Worm (Caenorhabditis elegans) whole organism, L1 larva: ENCODE measurements around the gene C47E12.3.

Experiments
- C34B4.2 ChIP-seq: sonication (generic microtip); optimal IDR thresholded peaks from 2 replicates; lab custom pipeline; 2017; ENCODE audit warnings: mild to moderate bottlenecking, missing genetic modification characterization, missing compliant biosample characterization
- F16B12.6 ChIP-seq: fragments of 150-350 bp; optimal IDR thresholded peaks from 2 replicates; lab custom pipeline; 2014; ENCODE audit warnings: missing biosample characterization, missing genetic modification characterization
- Y116A8C.19 ChIP-seq: sonication (generic microtip); optimal IDR thresholded peaks from 2 replicates; lab custom pipeline; 2016; ENCODE audit warnings: missing compliant biosample characterization, missing genetic modification characterization, borderline replicate concordance
- aha-1 ChIP-seq: fragments of 150-350 bp; optimal IDR thresholded peaks from 2 replicates; lab custom pipeline; 2014; ENCODE audit warnings: missing biosample characterization, missing genetic modification characterization
- aly-2 ChIP-seq: fragments of 150-350 bp; optimal IDR thresholded peaks from 2 replicates; lab custom pipeline; 2014; ENCODE audit warnings: missing biosample characterization, missing genetic modification characterization
- ama-1 ChIP-seq: fragments of 150-350 bp; optimal IDR thresholded peaks from 2 replicates; lab custom pipeline; 2014
- ceh-63 ChIP-seq: fragments of 200-800 bp; sonication (Bioruptor generic); optimal IDR thresholded peaks from 2 replicates; lab custom pipeline; 2018; ENCODE audit warnings: mild to moderate bottlenecking, missing genetic modification characterization, missing compliant biosample characterization
- ceh-8 ChIP-seq: fragments of 200-800 bp; sonication (Bioruptor generic); optimal IDR thresholded peaks from 2 replicates; lab custom pipeline; 2018; ENCODE audit warnings: mild to moderate bottlenecking, missing genetic modification characterization, moderate library complexity, missing compliant biosample characterization
- ceh-88 ChIP-seq: fragments of 200-800 bp; sonication (Bioruptor generic); IDR thresholded peaks from 2 replicates; pipeline ENCODE4 v1.3.6; 2022; ENCODE audit warnings: missing genetic modification characterization, missing compliant biosample characterization
- ceh-90 ChIP-seq: sonication (generic microtip); optimal IDR thresholded peaks from 2 replicates; lab custom pipeline; 2016; ENCODE audit warnings: missing genetic modification characterization, missing compliant biosample characterization
- ces-1 ChIP-seq: fragments of 150-350 bp; optimal IDR thresholded peaks from 2 replicates; lab custom pipeline; 2014; ENCODE audit warnings: missing biosample characterization, missing genetic modification reagents, missing genetic modification characterization
- dsc-1 ChIP-seq: sonication (generic microtip); optimal IDR thresholded peaks from 2 replicates; lab custom pipeline; 2016; ENCODE audit warnings: mild to moderate bottlenecking, missing genetic modification characterization, missing compliant biosample characterization
- efl-1 ChIP-seq, 4 experiments: fragments of 150-350 bp; optimal IDR thresholded peaks in 3 of 4; peaks in 1 of 4; 1 replicate in 1 of 4; 2 replicates in 3 of 4; lab custom pipeline; 2014; ENCODE audit warnings: missing biosample characterization in 2 of 4, missing genetic modification characterization in 2 of 4, missing genetic modification reagents in 2 of 4
- efl-3 ChIP-seq: fragments of 200-800 bp; sonication (Bioruptor generic); optimal IDR thresholded peaks from 2 replicates; lab custom pipeline; 2018; ENCODE audit warnings: mild to moderate bottlenecking, missing genetic modification characterization, missing compliant biosample characterization
- egl-13 ChIP-seq: sonication (generic microtip); optimal IDR thresholded peaks from 2 replicates; lab custom pipeline; 2016; ENCODE audit warnings: missing genotype, missing genetic modification reagents, missing genetic modification characterization, missing compliant biosample characterization
- elt-3 ChIP-seq, 6 experiments: fragments of 150-350 bp in 1 of 6; sonication (generic microtip); optimal IDR thresholded peaks; 2 replicates each; lab custom pipeline; 2017 to 2018; ENCODE audit warnings: missing biosample characterization in 6 of 6, missing genetic modification characterization in 6 of 6, inconsistent platforms in 1 of 6
- ets-5 ChIP-seq: fragments of 200-800 bp; sonication (Bioruptor generic); IDR thresholded peaks from 2 replicates; pipeline ENCODE4 v1.3.6; 2022; ENCODE audit warnings: missing genetic modification characterization, missing compliant biosample characterization
- fkh-8 ChIP-seq: sonication (generic microtip); optimal IDR thresholded peaks from 2 replicates; lab custom pipeline; 2016; ENCODE audit warnings: mild to moderate bottlenecking, missing genetic modification characterization, missing compliant biosample characterization
- hlh-17 ChIP-seq: fragments of 200-800 bp; sonication (Bioruptor generic); optimal IDR thresholded peaks from 2 replicates; lab custom pipeline; 2018; ENCODE audit warnings: missing genetic modification characterization, mild to moderate bottlenecking, missing compliant biosample characterization, moderate library complexity, borderline replicate concordance
- hlh-4 ChIP-seq: sonication (generic microtip); optimal IDR thresholded peaks from 2 replicates; lab custom pipeline; 2016; ENCODE audit warnings: mild to moderate bottlenecking, missing genetic modification characterization, missing compliant biosample characterization
- jun-1 ChIP-seq: fragments of 150-350 bp; optimal IDR thresholded peaks from 2 replicates; lab custom pipeline; 2014; ENCODE audit warnings: missing biosample characterization, missing genetic modification reagents, missing genetic modification characterization
- lin-13 ChIP-seq: fragments of 150-350 bp; optimal IDR thresholded peaks from 2 replicates; lab custom pipeline; 2014; ENCODE audit warnings: missing biosample characterization, missing genetic modification reagents, missing genetic modification characterization
- lin-14 ChIP-seq: fragments of 200-800 bp; sonication (Bioruptor generic); optimal IDR thresholded peaks from 2 replicates; lab custom pipeline; 2018; ENCODE audit warnings: mild to moderate bottlenecking, missing genetic modification characterization, moderate library complexity, missing compliant biosample characterization
- lin-39 ChIP-seq: fragments of 150-350 bp; optimal IDR thresholded peaks from 2 replicates; lab custom pipeline; 2014; ENCODE audit warnings: missing biosample characterization, missing genetic modification reagents, missing genetic modification characterization
- lir-3 ChIP-seq: sonication (generic microtip); optimal IDR thresholded peaks from 2 replicates; lab custom pipeline; 2016; ENCODE audit warnings: mild to moderate bottlenecking, missing genetic modification characterization, moderate library complexity, missing compliant biosample characterization; ENCODE audit not compliant: poor library complexity
- mab-9 ChIP-seq: fragments of 200-800 bp; sonication (Bioruptor generic); IDR thresholded peaks from 2 replicates; pipeline ENCODE4 v1.3.6; 2022; ENCODE audit warnings: missing genetic modification reagents, missing genetic modification characterization, missing compliant biosample characterization
- mdl-1 ChIP-seq, 2 experiments: fragments of 150-350 bp; optimal IDR thresholded peaks; 2 replicates each; lab custom pipeline; 2014 to 2017; ENCODE audit warnings: missing biosample characterization in 2 of 2, missing genetic modification characterization in 2 of 2, inconsistent platforms in 1 of 2
- mef-2 ChIP-seq: fragments of 150-350 bp; optimal IDR thresholded peaks from 2 replicates; lab custom pipeline; 2014; ENCODE audit warnings: missing biosample characterization, missing genetic modification characterization
- mep-1 ChIP-seq: fragments of 150-350 bp; optimal IDR thresholded peaks from 2 replicates; lab custom pipeline; 2014; ENCODE audit warnings: missing biosample characterization, missing genetic modification characterization
- nhr-11 ChIP-seq: fragments of 150-350 bp; optimal IDR thresholded peaks from 2 replicates; lab custom pipeline; 2014; ENCODE audit warnings: missing biosample characterization, missing genetic modification characterization
- nhr-12 ChIP-seq: sonication (generic microtip); optimal IDR thresholded peaks from 2 replicates; lab custom pipeline; 2017; ENCODE audit warnings: missing biosample characterization, missing genetic modification characterization
- nhr-19 ChIP-seq: fragments of 200-800 bp; sonication (Bioruptor generic); conservative IDR thresholded peaks from 2 replicates; pipeline ENCODE4 v1.3.6; 2022; ENCODE audit warnings: missing genetic modification characterization, missing compliant biosample characterization
- nhr-237 ChIP-seq: fragments of 150-350 bp; optimal IDR thresholded peaks from 2 replicates; lab custom pipeline; 2014; ENCODE audit warnings: missing biosample characterization, missing genetic modification characterization
- nhr-28 ChIP-seq: fragments of 150-350 bp; optimal IDR thresholded peaks from 2 replicates; lab custom pipeline; 2014; ENCODE audit warnings: missing biosample characterization, missing genetic modification characterization
- nhr-47 ChIP-seq: sonication (generic microtip); optimal IDR thresholded peaks from 2 replicates; lab custom pipeline; 2016; ENCODE audit warnings: mild to moderate bottlenecking, missing genetic modification characterization, moderate library complexity, missing compliant biosample characterization
- nhr-76 ChIP-seq: sonication (generic microtip); optimal IDR thresholded peaks from 2 replicates; lab custom pipeline; 2017; ENCODE audit warnings: missing biosample characterization, missing genetic modification characterization
- nhr-84 ChIP-seq: sonication (generic microtip); optimal IDR thresholded peaks from 2 replicates; lab custom pipeline; 2017; ENCODE audit warnings: missing biosample characterization, missing genetic modification characterization
- pag-3 ChIP-seq: sonication (generic microtip); optimal IDR thresholded peaks from 2 replicates; lab custom pipeline; 2017; ENCODE audit warnings: missing genetic modification characterization, mild to moderate bottlenecking, missing compliant biosample characterization, antibody characterized with exemption, borderline replicate concordance; ENCODE audit not compliant: insufficient read depth
- pax-3 ChIP-seq: fragments of 200-800 bp; sonication (Bioruptor generic); optimal IDR thresholded peaks from 2 replicates; lab custom pipeline; 2018; ENCODE audit warnings: mild to moderate bottlenecking, missing genetic modification characterization, moderate library complexity, missing compliant biosample characterization
- rnt-1 ChIP-seq: sonication (generic microtip); optimal IDR thresholded peaks from 2 replicates; lab custom pipeline; 2016; ENCODE audit warnings: mild to moderate bottlenecking, missing genetic modification characterization, moderate library complexity, missing compliant biosample characterization
- skn-1 ChIP-seq: fragments of 150-350 bp; optimal IDR thresholded peaks from 2 replicates; lab custom pipeline; 2014; ENCODE audit warnings: missing biosample characterization, missing genetic modification characterization
- snu-23 ChIP-seq: sonication (generic microtip); optimal IDR thresholded peaks from 2 replicates; lab custom pipeline; 2016; ENCODE audit warnings: missing genetic modification characterization, missing compliant biosample characterization
- sox-4 ChIP-seq: sonication (generic microtip); optimal IDR thresholded peaks from 2 replicates; lab custom pipeline; 2016; ENCODE audit warnings: missing genetic modification characterization, missing compliant biosample characterization
- sptf-1 ChIP-seq: fragments of 150-350 bp; optimal IDR thresholded peaks from 2 replicates; lab custom pipeline; 2014; ENCODE audit warnings: missing biosample characterization, missing genetic modification characterization
- tbx-2 ChIP-seq: sonication (generic microtip); optimal IDR thresholded peaks from 2 replicates; lab custom pipeline; 2016; ENCODE audit warnings: missing genetic modification characterization, missing compliant biosample characterization
- unc-130 ChIP-seq: fragments of 150-350 bp; optimal IDR thresholded peaks from 2 replicates; lab custom pipeline; 2017; ENCODE audit warnings: missing biosample characterization, missing genetic modification characterization, inconsistent platforms
- unc-62 ChIP-seq: fragments of 150-350 bp; optimal IDR thresholded peaks from 2 replicates; lab custom pipeline; 2014; ENCODE audit warnings: missing biosample characterization, missing genetic modification reagents, missing genetic modification characterization
- unc-86 ChIP-seq: sonication (generic microtip); optimal IDR thresholded peaks from 2 replicates; lab custom pipeline; 2016; ENCODE audit warnings: missing genetic modification characterization, missing compliant biosample characterization
- unc-98 ChIP-seq: fragments of 200-800 bp; sonication (Bioruptor generic); IDR thresholded peaks from 2 replicates; pipeline ENCODE4 v1.3.6; 2022; ENCODE audit warnings: missing genetic modification characterization, missing compliant biosample characterization
- vab-15 ChIP-seq: sonication (generic microtip); optimal IDR thresholded peaks from 2 replicates; lab custom pipeline; 2017; ENCODE audit warnings: missing genotype, mild to moderate bottlenecking, missing genetic modification characterization, missing compliant biosample characterization
- zag-1 ChIP-seq: fragments of 150-350 bp; optimal IDR thresholded peaks from 2 replicates; lab custom pipeline; 2014; ENCODE audit warnings: missing biosample characterization, missing genetic modification characterization
- zip-4 ChIP-seq: fragments of 200-800 bp; sonication (Bioruptor generic); optimal IDR thresholded peaks from 2 replicates; lab custom pipeline; 2018; ENCODE audit warnings: mild to moderate bottlenecking, missing genetic modification characterization, moderate library complexity, missing compliant biosample characterization

Gene C47E12.3

ce11 chrIV:9998487-9999218 is 3.0 kb downstream of the C47E12.3 start, which contains the start of gene pyp-1:
Gene pyp-1 (minus strand): TSS chrIV:9998925.
- TF ChIP-seq aha-1 (tag; lab: Kevin White, UChicago): no peak
- no peak for TF ChIP-seq pax-3 (tag; lab: Kevin White, UChicago)
- no peak for TF ChIP-seq zag-1 (tag; lab: Kevin White, UChicago)
- TF ChIP-seq elt-3 (tag; optimal IDR thresholded peaks at IDR 0.05; lab: Kevin White, UChicago): no peak
- TF ChIP-seq ceh-8 (GFP tag; lab: Kevin White, UChicago): no peak
- no peak for TF ChIP-seq lin-39 (tag; lab: Kevin White, UChicago)
- peak; percentile 46 for TF ChIP-seq mep-1 (tag; lab: Kevin White, UChicago)
- TF ChIP-seq snu-23 (GFP tag; lab: Kevin White, UChicago): peak; percentile 26
- TF ChIP-seq ets-5 (GFP tag; lab: Robert Waterston, UW): no peak
- TF ChIP-seq unc-130 (tag; lab: Kevin White, UChicago): no peak
- no peak for TF ChIP-seq ces-1 (GFP tag; lab: Kevin White, UChicago)
- no peak for TF ChIP-seq lin-14 (GFP tag; lab: Kevin White, UChicago)
- TF ChIP-seq skn-1: no peak
- no peak for TF ChIP-seq ama-1 (lab: Kevin White, UChicago)
- TF ChIP-seq egl-13 (tag; lab: Kevin White, UChicago): no peak
- TF ChIP-seq zip-4 (GFP tag; lab: Kevin White, UChicago): no peak
- no peak for TF ChIP-seq sptf-1
- TF ChIP-seq C34B4.2: no peak
- TF ChIP-seq unc-62 (GFP tag; lab: Kevin White, UChicago): no peak
- no peak for TF ChIP-seq jun-1
- no peak for TF ChIP-seq nhr-11
- no peak for TF ChIP-seq sox-4
- no peak for TF ChIP-seq fkh-8 (tag; lab: Kevin White, UChicago)
- TF ChIP-seq lir-3 (tag; lab: Kevin White, UChicago): no peak
- TF ChIP-seq nhr-76: no peak
- TF ChIP-seq ceh-63: no peak
- TF ChIP-seq rnt-1 (tag; lab: Kevin White, UChicago): peak; percentile 12
- no peak for TF ChIP-seq ceh-88
- TF ChIP-seq lin-13 (GFP tag; lab: Kevin White, UChicago): no peak
- no peak for TF ChIP-seq unc-86
- peak; percentile 78 for TF ChIP-seq F16B12.6 (tag; lab: Kevin White, UChicago)
- no peak for TF ChIP-seq hlh-17 (GFP tag; lab: Kevin White, UChicago)
- no peak for TF ChIP-seq nhr-12 (tag; lab: Kevin White, UChicago)
- no peak for TF ChIP-seq dsc-1 (tag; lab: Kevin White, UChicago)
- no peak for TF ChIP-seq hlh-4
- no peak for TF ChIP-seq mab-9
- no peak for TF ChIP-seq nhr-28
- no peak for TF ChIP-seq vab-15 (tag; lab: Kevin White, UChicago)
- peak in 1 of 2 experiments; percentile 28 for TF ChIP-seq mdl-1 (tag; optimal IDR thresholded peaks at IDR 0.05; lab: Kevin White, UChicago)
- TF ChIP-seq ceh-90 (tag; lab: Kevin White, UChicago): no peak
- no peak for TF ChIP-seq mef-2 (tag; lab: Kevin White, UChicago)
- TF ChIP-seq efl-3 (GFP tag; lab: Kevin White, UChicago): no peak
- TF ChIP-seq aly-2: no peak
- no peak for TF ChIP-seq tbx-2 (tag; lab: Kevin White, UChicago)
- TF ChIP-seq Y116A8C.19 (tag; lab: Kevin White, UChicago): no peak
- TF ChIP-seq efl-1 (optimal IDR thresholded peaks at IDR 0.05; lab: Kevin White, UChicago): no peak
- peak in 1 of 2 experiments; percentile 28 for TF ChIP-seq efl-1 (GFP tag; optimal IDR thresholded peaks at IDR 0.05 in 1 of 2; lab: Kevin White, UChicago)
- no peak for TF ChIP-seq nhr-237
- TF ChIP-seq nhr-47: peak; percentile 22
- TF ChIP-seq pag-3 (tag; lab: Kevin White, UChicago): no peak
- TF ChIP-seq unc-98: no peak
- TF ChIP-seq nhr-19 (GFP tag; lab: Robert Waterston, UW): peak; percentile 88
- no peak for TF ChIP-seq nhr-84 (tag; lab: Kevin White, UChicago)
